Fruit fly (Drosophila melanogaster) whole organism, embryonic: ENCODE results near the gene CRIF.

Experiments
- Aef1 ChIP-seq: fragments of 200-800 bp; sonication (Bioruptor generic); IDR thresholded peaks from 3 replicates; pipeline ENCODE4 v1.3.6; 2022; ENCODE audit warnings: missing biosample characterization, missing genetic modification characterization
- Asciz ChIP-seq: fragments of 200-800 bp; sonication (Bioruptor generic); optimal IDR thresholded peaks from 2 replicates; lab custom pipeline; 2017; ENCODE audit warnings: missing biosample characterization, mild to moderate bottlenecking, missing genetic modification characterization, missing genetic modification reagents
- Bdp1 ChIP-seq: fragments of 200-800 bp; sonication (Bioruptor generic); optimal IDR thresholded peaks from 3 replicates; lab custom pipeline; 2016; ENCODE audit warnings: missing biosample characterization, missing genetic modification characterization
- CG11723 ChIP-seq: fragments of 200-800 bp; sonication (Bioruptor generic); optimal IDR thresholded peaks from 2 replicates; lab custom pipeline; 2017; ENCODE audit warnings: missing biosample characterization, mild to moderate bottlenecking, missing genetic modification characterization
- CG13123 ChIP-seq: fragments of 200-800 bp; sonication (Bioruptor generic); optimal IDR thresholded peaks from 2 replicates; lab custom pipeline; 2016; ENCODE audit warnings: missing biosample characterization, missing genetic modification characterization
- CG13775 ChIP-seq: fragments of 200-800 bp; sonication (Bioruptor generic); optimal IDR thresholded peaks from 3 replicates; lab custom pipeline; 2017; ENCODE audit warnings: missing biosample characterization, mild to moderate bottlenecking, missing genetic modification characterization
- CG14441 ChIP-seq: fragments of 200-800 bp; sonication (Bioruptor generic); IDR thresholded peaks from 2 replicates; pipeline ENCODE4 v1.3.6; 2022; ENCODE audit warnings: missing biosample characterization, missing genetic modification characterization
- CG14710 ChIP-seq: fragments of 200-800 bp; sonication (Bioruptor generic); optimal IDR thresholded peaks from 3 replicates; lab custom pipeline; 2019; ENCODE audit warnings: missing biosample characterization, mild to moderate bottlenecking, missing genetic modification characterization, moderate library complexity
- CG15601 ChIP-seq: fragments of 200-800 bp; sonication (Bioruptor generic); optimal IDR thresholded peaks from 3 replicates; lab custom pipeline; 2019; ENCODE audit warnings: missing biosample characterization, mild to moderate bottlenecking, missing genetic modification characterization, moderate library complexity
- CG1647 ChIP-seq: fragments of 200-800 bp; sonication (Bioruptor generic); optimal IDR thresholded peaks from 3 replicates; lab custom pipeline; 2016; ENCODE audit warnings: missing biosample characterization, missing genetic modification characterization
- CG17385 ChIP-seq: fragments of 200-800 bp; sonication (Bioruptor generic); optimal IDR thresholded peaks from 3 replicates; lab custom pipeline; 2018; ENCODE audit warnings: missing biosample characterization, mild to moderate bottlenecking, missing genetic modification characterization
- CG17568 ChIP-seq: fragments of 200-800 bp; sonication (Bioruptor generic); optimal IDR thresholded peaks from 2 replicates; lab custom pipeline; 2018; ENCODE audit warnings: missing biosample characterization, mild to moderate bottlenecking, missing genetic modification characterization, moderate library complexity
- CG17802 ChIP-seq: fragments of 200-800 bp; sonication (Bioruptor generic); optimal IDR thresholded peaks from 2 replicates; lab custom pipeline; 2018; ENCODE audit warnings: missing biosample characterization, mild to moderate bottlenecking, missing genetic modification characterization, moderate library complexity
- CG33213 ChIP-seq: fragments of 200-800 bp; sonication (Bioruptor generic); optimal IDR thresholded peaks from 3 replicates; lab custom pipeline; 2016; ENCODE audit warnings: missing biosample characterization, missing genetic modification characterization
- CG4282 ChIP-seq: fragments of 200-800 bp; sonication (Bioruptor generic); optimal IDR thresholded peaks from 2 replicates; lab custom pipeline; 2016; ENCODE audit warnings: missing biosample characterization, missing genetic modification characterization
- CG4404 ChIP-seq: fragments of 200-800 bp; sonication (Bioruptor generic); IDR thresholded peaks from 2 replicates; pipeline ENCODE4 v1.3.6; 2022; ENCODE audit warnings: missing biosample characterization, missing genetic modification characterization
- CG4707 ChIP-seq: fragments of 200-800 bp; sonication (Bioruptor generic); optimal IDR thresholded peaks from 2 replicates; lab custom pipeline; 2018; ENCODE audit warnings: missing biosample characterization, mild to moderate bottlenecking, missing genetic modification characterization, moderate library complexity
- CG4730 ChIP-seq: fragments of 200-800 bp; sonication (Bioruptor generic); IDR thresholded peaks from 2 replicates; pipeline ENCODE4 v1.3.6; 2022; ENCODE audit warnings: missing biosample characterization, missing genetic modification characterization
- CG5180 ChIP-seq: fragments of 200-800 bp; sonication (Bioruptor generic); optimal IDR thresholded peaks from 3 replicates; lab custom pipeline; 2017; ENCODE audit warnings: missing biosample characterization, missing genetic modification characterization, mild to moderate bottlenecking, moderate library complexity, missing genetic modification reagents
- CG6854 ChIP-seq: fragments of 200-800 bp; sonication (Bioruptor generic); optimal IDR thresholded peaks from 3 replicates; lab custom pipeline; 2017; ENCODE audit warnings: missing biosample characterization, mild to moderate bottlenecking, missing genetic modification characterization
- CG7839 ChIP-seq: fragments of 200-800 bp; sonication (Bioruptor generic); optimal IDR thresholded peaks from 3 replicates; lab custom pipeline; 2018; ENCODE audit warnings: missing biosample characterization, mild to moderate bottlenecking, missing genetic modification characterization, moderate library complexity
- CG9215 ChIP-seq: fragments of 200-800 bp; sonication (Bioruptor generic); IDR thresholded peaks from 2 replicates; pipeline ENCODE4 v1.3.6; 2022; ENCODE audit warnings: missing biosample characterization, missing genetic modification characterization
- Dref ChIP-seq: fragments of 200-800 bp; sonication (Bioruptor generic); IDR thresholded peaks from 2 replicates; pipeline ENCODE4 v1.3.6; 2022; ENCODE audit warnings: missing biosample characterization, missing genetic modification characterization
- Fer3 ChIP-seq: fragments of 200-800 bp; sonication (Bioruptor generic); optimal IDR thresholded peaks from 2 replicates; lab custom pipeline; 2018; ENCODE audit warnings: missing biosample characterization, mild to moderate bottlenecking, missing genetic modification characterization, moderate library complexity
- HmgZ ChIP-seq: fragments of 200-800 bp; sonication (Bioruptor generic); optimal IDR thresholded peaks from 2 replicates; lab custom pipeline; 2018; ENCODE audit warnings: missing biosample characterization, mild to moderate bottlenecking, missing genetic modification characterization
- Hsf ChIP-seq: fragments of 200-800 bp; sonication (Bioruptor generic); optimal IDR thresholded peaks from 3 replicates; lab custom pipeline; 2016; ENCODE audit warnings: missing biosample characterization, missing genetic modification characterization
- Lhr ChIP-seq: fragments of 200-800 bp; sonication (Bioruptor generic); optimal IDR thresholded peaks from 3 replicates; lab custom pipeline; 2017; ENCODE audit warnings: mild to moderate bottlenecking, missing biosample characterization, missing genetic modification reagents, missing genetic modification characterization
- MESR4 ChIP-seq: fragments of 200-800 bp; sonication (Bioruptor generic); optimal IDR thresholded peaks from 2 replicates; lab custom pipeline; 2018; ENCODE audit warnings: missing biosample characterization, mild to moderate bottlenecking, missing genetic modification characterization, moderate library complexity
- Myb ChIP-seq: fragments of 200-800 bp; sonication (Bioruptor generic); optimal IDR thresholded peaks from 2 replicates; lab custom pipeline; 2016; ENCODE audit warnings: missing biosample characterization, missing genetic modification characterization
- abd-A ChIP-seq: fragments of 200-800 bp; sonication (Bioruptor generic); optimal IDR thresholded peaks from 3 replicates; lab custom pipeline; 2019; ENCODE audit warnings: missing biosample characterization, mild to moderate bottlenecking, missing genetic modification characterization, moderate library complexity
- crp ChIP-seq, 2 experiments: fragments of 200-800 bp; sonication (Bioruptor generic); optimal IDR thresholded peaks; 2 replicates in 1 of 2; 3 replicates in 1 of 2; lab custom pipeline; 2017; ENCODE audit warnings: missing biosample characterization in 2 of 2, missing genetic modification characterization in 2 of 2, mild to moderate bottlenecking in 1 of 2, moderate library complexity in 1 of 2
- dan ChIP-seq: fragments of 200-800 bp; sonication (Bioruptor generic); IDR thresholded peaks from 2 replicates; pipeline ENCODE4 v1.3.6; 2022; ENCODE audit warnings: missing biosample characterization, missing genetic modification characterization
- dmrt99B ChIP-seq: fragments of 200-800 bp; sonication (Bioruptor generic); optimal IDR thresholded peaks from 2 replicates; lab custom pipeline; 2018; ENCODE audit warnings: missing biosample characterization, mild to moderate bottlenecking, missing genetic modification characterization, moderate library complexity
- emc ChIP-seq: fragments of 200-800 bp; sonication (Bioruptor generic); optimal IDR thresholded peaks from 2 replicates; lab custom pipeline; 2016; ENCODE audit warnings: missing biosample characterization, missing genetic modification characterization
- en ChIP-seq: fragments of 200-800 bp; sonication (Bioruptor generic); optimal IDR thresholded peaks from 2 replicates; lab custom pipeline; 2016; ENCODE audit warnings: missing biosample characterization, missing genetic modification characterization
- gce ChIP-seq: fragments of 200-800 bp; sonication (Bioruptor generic); IDR thresholded peaks from 3 replicates; pipeline ENCODE4 v1.3.6; 2022; ENCODE audit warnings: missing biosample characterization, missing genetic modification characterization
- gem ChIP-seq: fragments of 200-800 bp; sonication (Bioruptor generic); optimal IDR thresholded peaks from 2 replicates; lab custom pipeline; 2019; ENCODE audit warnings: missing biosample characterization, mild to moderate bottlenecking, missing genetic modification characterization, moderate library complexity
- grau ChIP-seq: fragments of 200-800 bp; optimal IDR thresholded peaks from 3 replicates; lab custom pipeline; 2019; ENCODE audit warnings: missing biosample characterization, mild to moderate bottlenecking, missing genetic modification characterization, moderate library complexity
- h ChIP-seq: fragments of >200 bp; optimal IDR thresholded peaks from 2 replicates; lab custom pipeline; 2017
- ham ChIP-seq: fragments of 200-800 bp; sonication (Bioruptor generic); IDR thresholded peaks from 2 replicates; pipeline ENCODE4 v1.3.6; 2022; ENCODE audit warnings: missing biosample characterization, missing genetic modification characterization
- hb ChIP-seq: fragments of 200-800 bp; sonication (Bioruptor generic); IDR thresholded peaks from 3 replicates; pipeline ENCODE4 v1.3.6; 2022; ENCODE audit warnings: missing biosample characterization, missing genetic modification characterization; ENCODE audit not compliant: partially characterized antibody
- hth ChIP-seq: fragments of >200 bp; optimal IDR thresholded peaks from 2 replicates; lab custom pipeline; 2017; ENCODE audit warnings: inconsistent platforms
- klu ChIP-seq: fragments of 200-800 bp; sonication (Bioruptor generic); IDR thresholded peaks from 2 replicates; pipeline ENCODE4 v1.3.6; 2022; ENCODE audit warnings: missing biosample characterization, missing genetic modification characterization
- lab ChIP-seq: fragments of 200-800 bp; sonication (Bioruptor generic); optimal IDR thresholded peaks from 3 replicates; lab custom pipeline; 2017; ENCODE audit warnings: missing biosample characterization, missing genetic modification characterization, mild to moderate bottlenecking, moderate library complexity, missing genetic modification reagents
- nerfin-1 ChIP-seq: fragments of 200-800 bp; sonication (Bioruptor generic); optimal IDR thresholded peaks from 3 replicates; lab custom pipeline; 2019; ENCODE audit warnings: missing biosample characterization, mild to moderate bottlenecking, missing genetic modification characterization, moderate library complexity
- oc ChIP-seq: fragments of 200-800 bp; sonication (Bioruptor generic); optimal IDR thresholded peaks from 2 replicates; lab custom pipeline; 2018; ENCODE audit warnings: missing biosample characterization, mild to moderate bottlenecking, missing genetic modification characterization, moderate library complexity
- pb ChIP-seq: fragments of 200-800 bp; sonication (Bioruptor generic); optimal IDR thresholded peaks from 3 replicates; lab custom pipeline; 2016; ENCODE audit warnings: missing biosample characterization, missing genetic modification characterization
- sima ChIP-seq: fragments of 200-800 bp; sonication (Bioruptor generic); optimal IDR thresholded peaks from 2 replicates; lab custom pipeline; 2016; ENCODE audit warnings: missing biosample characterization, missing genetic modification characterization
- sisA ChIP-seq: fragments of 200-800 bp; sonication (Bioruptor generic); IDR thresholded peaks from 2 replicates; pipeline ENCODE4 v1.3.6; 2022; ENCODE audit warnings: missing biosample characterization, missing genetic modification characterization
- tx ChIP-seq: fragments of 200-800 bp; sonication (Bioruptor generic); optimal IDR thresholded peaks from 2 replicates; lab custom pipeline; 2016; ENCODE audit warnings: missing biosample characterization, missing genetic modification characterization
- unpg ChIP-seq: fragments of 200-800 bp; sonication (Bioruptor generic); optimal IDR thresholded peaks from 3 replicates; lab custom pipeline; 2018; ENCODE audit warnings: missing biosample characterization, mild to moderate bottlenecking, missing genetic modification characterization, moderate library complexity

CRIF gene

dm6 chr3L:21568848-21569372, at the start of gene CRIF, which contains the start of gene SMC5 (continued):
- TF ChIP-seq gce (no peak), nerfin-1 (tag; lab: Kevin White, UChicago) (peak; percentile 42), CG5180 (GFP tag; lab: Kevin White, UChicago) (no peak), hth (lab: Kevin White, UChicago) (no peak), emc (GFP tag; lab: Kevin White, UChicago) (no peak), Dref (GFP tag; lab: Robert Waterston, UW) (peak; percentile 63), tx (GFP tag; lab: Kevin White, UChicago) (peak; percentile 66), crp (GFP tag; optimal IDR thresholded peaks at IDR 0.05; lab: Kevin White, UChicago) (peak in 1 of 2 experiments; percentile 5), ham (GFP tag; lab: Robert Waterston, UW) (no peak), pb (GFP tag; lab: Kevin White, UChicago) (no peak), Aef1 (GFP tag; lab: Robert Waterston, UW) (peak; percentile 45; the same call in 1 of the 3 replicates), CG13123 (GFP tag; lab: Kevin White, UChicago) (no peak), lab (GFP tag; lab: Kevin White, UChicago) (no peak), CG15601 (tag; lab: Kevin White, UChicago) (peak; percentile 68), h (lab: Kevin White, UChicago) (no peak), CG1647 (GFP tag; lab: Kevin White, UChicago) (peak; percentile 56), CG4282 (GFP tag; lab: Kevin White, UChicago) (no peak), Asciz (GFP tag; lab: Kevin White, UChicago) (no peak), abd-A (tag; lab: Kevin White, UChicago) (no peak), CG6854 (GFP tag; lab: Kevin White, UChicago) (no peak), CG4730 (GFP tag; lab: Robert Waterston, UW) (no peak), CG11723 (GFP tag; lab: Kevin White, UChicago) (peak; percentile 38), CG17385 (no peak), CG7839 (tag; lab: Kevin White, UChicago) (no peak), MESR4 (GFP tag; lab: Kevin White, UChicago) (no peak), grau (peak; percentile 78), CG9215 (GFP tag; lab: Robert Waterston, UW) (no peak; the same call in 1 of the 2 replicates), en (GFP tag; lab: Kevin White, UChicago) (peak; percentile 0), dmrt99B (tag; lab: Kevin White, UChicago) (no peak), gem (tag; lab: Kevin White, UChicago) (peak; percentile 82), Hsf (peak; percentile 80), klu (GFP tag; lab: Robert Waterston, UW) (no peak; the same call in 1 of the 2 replicates), CG14441 (peak; percentile 48; the same call in 1 of the 2 replicates), Lhr (GFP tag; lab: Kevin White, UChicago) (peak; percentile 24), dan (no peak), oc (tag; lab: Kevin White, UChicago) (no peak), Bdp1 (GFP tag; lab: Kevin White, UChicago) (peak; percentile 4), sima (GFP tag; lab: Kevin White, UChicago) (peak; percentile 26), CG14710 (tag; lab: Kevin White, UChicago) (peak; percentile 78), CG17568 (no peak), unpg (GFP tag; lab: Kevin White, UChicago) (peak; percentile 58), CG33213 (peak; percentile 63), CG17802 (tag; lab: Kevin White, UChicago) (peak; percentile 94), Myb (GFP tag; lab: Kevin White, UChicago) (peak; percentile 43), sisA (GFP tag; lab: Robert Waterston, UW) (no peak; the same call in none of the 2 replicates), hb (GFP tag; lab: Robert Waterston, UW) (no peak), HmgZ (tag; lab: Kevin White, UChicago) (peak; percentile 42), Fer3 (tag; lab: Kevin White, UChicago) (peak; percentile 46), CG4404 (peak; percentile 60), CG13775 (peak; percentile 85), CG4707 (GFP tag; lab: Kevin White, UChicago) (no peak)
